Fruit fly (Drosophila melanogaster) S2 (cell line): ENCODE results near the gene GstD7.

Source experiments
- CG8478 ChIP-seq: fragments of >200 bp; optimal IDR thresholded peaks from 2 replicates; lab custom pipeline; 2018
- CTCF ChIP-seq, 2 experiments: fragments of >200 bp; optimal IDR thresholded peaks; 2 replicates each; lab custom pipeline; 2018

- TF ChIP-seq CTCF (optimal IDR thresholded peaks at IDR 0.05; lab: Kevin White, UChicago) (no peak), CG8478 (lab: Kevin White, UChicago) (no peak)
Measured at dm6 chr3R:12370643-12370995, 7.7 kb upstream of the GstD7 start.
